Worm (Caenorhabditis elegans): ENCODE results near the gene Y73F8A.32.
"Not testable (repeated sequence)": the region's sequence is repeated elsewhere in the genome, so short reads cannot be mapped to it uniquely, and the experiment has no call there.

- not testable (repeated sequence) for TF ChIP-seq attf-4 (tag; optimal IDR thresholded peaks at IDR 0.05); nhr-6 (tag; optimal IDR thresholded peaks at IDR 0.05); ztf-11 (tag; optimal IDR thresholded peaks at IDR 0.05); mdl-1 (tag; optimal IDR thresholded peaks at IDR 0.05); gei-8 (GFP tag; optimal IDR thresholded peaks at IDR 0.05); ZK546.5 (tag; optimal IDR thresholded peaks at IDR 0.05); aha-1 (tag); unc-39 (tag; optimal IDR thresholded peaks at IDR 0.05); hlh-30 (tag; optimal IDR thresholded peaks at IDR 0.05; ENCODE audit: insufficient read depth); nhr-11 (tag; optimal IDR thresholded peaks at IDR 0.05); fkh-10 (GFP tag; optimal IDR thresholded peaks at IDR 0.05); ces-1 (GFP tag; optimal IDR thresholded peaks at IDR 0.05)
- TF ChIP-seq tra-1 (GFP tag; IDR thresholded peaks at IDR 0.05): peak; percentile 78; the same call in 1 of the 2 replicates
Observed at ce11 chrIV:15530486-15530885, 9.2 kb upstream of the Y73F8A.32 start.
